Worm (Caenorhabditis elegans): Measurements from ENCODE around the gene C47D2.1.
"Not testable (repeated sequence)": the region's sequence is repeated elsewhere in the genome, so short reads cannot be mapped to it uniquely, and the experiment has no call there.

C47D2.1 gene

ce11 chrX:8181590-8182311 lies 33.1 kb upstream of the C47D2.1 start, which contains the start of gene C17H11.4:
TSS of gene C17H11.4 (minus strand) at chrX:8181640.
- TF ChIP-seq D1046.2 (GFP tag; IDR thresholded peaks at IDR 0.05) (0 out of 2 replicates have a peak, but pooled peaks have one; percentile 55), F26F4.8 (GFP tag; conservative IDR thresholded peaks at IDR 0.05) (0 out of 2 replicates have a peak, but pooled peaks have one; percentile 15), egl-43 (GFP tag; IDR thresholded peaks at IDR 0.05) (peak; percentile 79), pha-4 (GFP tag; IDR thresholded peaks at IDR 0.05) (peak; percentile 40; the same call in 1 of the 2 replicates), saeg-2 (GFP tag; IDR thresholded peaks at IDR 0.05) (0 out of 2 replicates have a peak, but pooled peaks have one; percentile 17), lim-7 (GFP tag; IDR thresholded peaks at IDR 0.05) (0 out of 2 replicates have a peak, but pooled peaks have one; percentile 11), dmd-9 (GFP tag; IDR thresholded peaks at IDR 0.05) (0 out of 2 replicates have a peak, but pooled peaks have one; percentile 53), madf-5 (GFP tag; IDR thresholded peaks at IDR 0.05) (0 out of 4 replicates have a peak, but pooled peaks of 1 of the 2 experiments have one; percentile 16), Y105C5A.15 (GFP tag; IDR thresholded peaks at IDR 0.05) (peak; percentile 72; the same call in 1 of the 2 replicates), zfp-3 (GFP tag; conservative IDR thresholded peaks at IDR 0.05) (0 out of 2 replicates have a peak, but pooled peaks have one; percentile 24), set-16 (GFP tag; IDR thresholded peaks at IDR 0.05) (peak; percentile 96), dmd-8 (GFP tag; IDR thresholded peaks at IDR 0.05) (peak; percentile 62; the same call in 1 of the 2 replicates)
- TF ChIP-seq pha-4 (tag; optimal IDR thresholded peaks at IDR 0.05) = not testable (repeated sequence)

- TF ChIP-seq php-3 (GFP tag; IDR thresholded peaks at IDR 0.05) (no peak), aha-1 (tag) (peak; percentile 76)
These were observed 29.8 kb upstream of the C47D2.1 start, which contains the start of gene C17H11.5 for ce11 chrX:8185037-8185436. TSS of gene C17H11.5 (minus strand) at chrX:8185137.

- TF ChIP-seq mxl-3 (GFP tag; optimal IDR thresholded peaks at IDR 0.05) = peak; percentile 46
- peak; percentile 51 for TF ChIP-seq nhr-28 (tag; optimal IDR thresholded peaks at IDR 0.05)
- peak; percentile 54 for TF ChIP-seq hlh-11 (tag; optimal IDR thresholded peaks at IDR 0.05)
- TF ChIP-seq tag-97 (GFP tag; IDR thresholded peaks at IDR 0.05) = no peak
- TF ChIP-seq dve-1 (tag; optimal IDR thresholded peaks at IDR 0.05; ENCODE audit: insufficient read depth) = peak; percentile 30
- no peak for TF ChIP-seq daf-16 (GFP tag; optimal IDR thresholded peaks at IDR 0.05)
- TF ChIP-seq daf-16 (tag; optimal IDR thresholded peaks at IDR 0.05) = peak; percentile 60
- no peak for TF ChIP-seq tra-1 (GFP tag; IDR thresholded peaks at IDR 0.05)
- peak; percentile 73 for TF ChIP-seq dmd-6 (GFP tag; IDR thresholded peaks at IDR 0.05)
- TF ChIP-seq mdl-1 (tag; optimal IDR thresholded peaks at IDR 0.05) = peak in 1 of 2 experiments; percentile 20
- peak; percentile 70 for TF ChIP-seq hlh-30 (tag; optimal IDR thresholded peaks at IDR 0.05; ENCODE audit: insufficient read depth)
- TF ChIP-seq pqm-1 (tag; optimal IDR thresholded peaks at IDR 0.05) = peak; percentile 10
- no peak for TF ChIP-seq nhr-237 (tag; optimal IDR thresholded peaks at IDR 0.05)
These were observed 21.7 kb upstream of the C47D2.1 start for ce11 chrX:8193213-8193612.

ce11 chrX:8200206-8200605 lies 14.7 kb upstream of the C47D2.1 start:
- TF ChIP-seq nhr-41 (GFP tag; IDR thresholded peaks at IDR 0.05) (no peak), unc-62 (GFP tag; optimal IDR thresholded peaks at IDR 0.05 in 1 of 2) (peak in 1 of 2 experiments; percentile 17), unc-62 (tag; optimal IDR thresholded peaks at IDR 0.05) (no peak), nhr-28 (tag; optimal IDR thresholded peaks at IDR 0.05) (peak; percentile 23), dve-1 (tag; optimal IDR thresholded peaks at IDR 0.05; ENCODE audit: insufficient read depth) (peak; percentile 2), skn-1 (tag; optimal IDR thresholded peaks at IDR 0.05) (no peak)

ce11 chrX:8201210-8201609 lies 13.7 kb upstream of the C47D2.1 start:
- TF ChIP-seq lin-15B (tag; optimal IDR thresholded peaks at IDR 0.05) (no peak), pqm-1 (tag; optimal IDR thresholded peaks at IDR 0.05) (no peak), hlh-11 (tag; optimal IDR thresholded peaks at IDR 0.05) (no peak), duxl-1 (tag; optimal IDR thresholded peaks at IDR 0.05; ENCODE audit: poor library complexity) (no peak), lin-39 (tag; optimal IDR thresholded peaks at IDR 0.05) (no peak), mxl-2 (GFP tag; conservative IDR thresholded peaks at IDR 0.05) (no peak), aha-1 (tag) (peak; percentile 82), zip-2 (tag; optimal IDR thresholded peaks at IDR 0.05) (no peak), hlh-30 (tag; optimal IDR thresholded peaks at IDR 0.05; ENCODE audit: insufficient read depth) (no peak), lsy-2 (tag; optimal IDR thresholded peaks at IDR 0.05) (no peak), ces-1 (GFP tag; optimal IDR thresholded peaks at IDR 0.05) (no peak), T26A8.4 (GFP tag; IDR thresholded peaks at IDR 0.05) (no peak), hmg-1.1 (GFP tag; IDR thresholded peaks at IDR 0.05) (no peak), snpc-1.2 (GFP tag; IDR thresholded peaks at IDR 0.05) (no peak), madf-9 (GFP tag; conservative IDR thresholded peaks at IDR 0.05) (no peak)
